Fruit fly (Drosophila melanogaster): ENCODE results near the gene CG34043.

CG34043 gene

dm6 chr2L:10306518-10307260 lies 26.0 kb upstream of the CG34043 start, which contains the start of the genes CG5390 and CG4968:
TSS of gene CG5390 (minus strand) at chr2L:10306594.
TSS of gene CG4968 (plus strand) at chr2L:10306922.
- TF ChIP-seq maf-S (GFP tag; optimal IDR thresholded peaks at IDR 0.05) (no peak), hth (optimal IDR thresholded peaks at IDR 0.05) (no peak), bigmax (GFP tag; optimal IDR thresholded peaks at IDR 0.05) (no peak), CG6175 (GFP tag; IDR thresholded peaks at IDR 0.05) (no peak), odd (GFP tag; optimal IDR thresholded peaks at IDR 0.05) (peak; percentile 56), CG2202 (tag; optimal IDR thresholded peaks at IDR 0.05) (peak; percentile 17), Max (GFP tag; optimal IDR thresholded peaks at IDR 0.05) (peak; percentile 50), knrl (GFP tag; IDR thresholded peaks at IDR 0.05; ENCODE audit: partially characterized antibody) (peak; percentile 35; the same call in 2 of the 3 replicates), CG3065 (GFP tag; optimal IDR thresholded peaks at IDR 0.05) (no peak), GATAe (GFP tag; conservative IDR thresholded peaks at IDR 0.05) (no peak), CG14014 (GFP tag; IDR thresholded peaks at IDR 0.05) (peak; percentile 73; the same call in 1 of the 2 replicates), en (GFP tag; optimal IDR thresholded peaks at IDR 0.05) (no peak), CG7556 (GFP tag; optimal IDR thresholded peaks at IDR 0.05) (peak; percentile 71), CG17361 (GFP tag; IDR thresholded peaks at IDR 0.05) (peak; percentile 62; the same call in 2 of the 3 replicates), kni (GFP tag; optimal IDR thresholded peaks at IDR 0.05) (no peak), Pdp1 (GFP tag; optimal IDR thresholded peaks at IDR 0.05) (peak in 1 of 2 experiments; percentile 42), zfh2 (GFP tag; optimal IDR thresholded peaks at IDR 0.05) (peak; percentile 5), ranshi (GFP tag; IDR thresholded peaks at IDR 0.05) (peak; percentile 47; the same call in 1 of the 2 replicates), CG10147 (GFP tag; optimal IDR thresholded peaks at IDR 0.05) (peak; percentile 70), gro (GFP tag; optimal IDR thresholded peaks at IDR 0.05) (no peak), CG16813 (GFP tag; IDR thresholded peaks at IDR 0.05; ENCODE audit: partially characterized antibody) (peak; percentile 32; the same call in 1 of the 3 replicates), ash1 (GFP tag; optimal IDR thresholded peaks at IDR 0.05) (no peak), vfl (GFP tag; optimal IDR thresholded peaks at IDR 0.05) (peak; percentile 30), pzg (GFP tag; optimal IDR thresholded peaks at IDR 0.05) (peak; percentile 69), zf30C (GFP tag; optimal IDR thresholded peaks at IDR 0.05) (peak; percentile 74), luna (GFP tag; optimal IDR thresholded peaks at IDR 0.05) (no peak), Doc3 (GFP tag; IDR thresholded peaks at IDR 0.05; ENCODE audit: partially characterized antibody) (no peak), CG11456 (GFP tag; IDR thresholded peaks at IDR 0.05) (peak; percentile 16; the same call in 1 of the 3 replicates), CG9797 (GFP tag; optimal IDR thresholded peaks at IDR 0.05) (no peak), CG10274 (GFP tag; optimal IDR thresholded peaks at IDR 0.05) (peak; percentile 10), CG3163 (GFP tag; optimal IDR thresholded peaks at IDR 0.05) (no peak), Dip2 (GFP tag; IDR thresholded peaks at IDR 0.05) (no peak), Fer2 (tag; optimal IDR thresholded peaks at IDR 0.05) (peak; percentile 59), CG15514 (GFP tag; optimal IDR thresholded peaks at IDR 0.05) (peak; percentile 97), kay (GFP tag; optimal IDR thresholded peaks at IDR 0.05) (peak; percentile 33), sisA (GFP tag; IDR thresholded peaks at IDR 0.05) (no peak), CG10366 (GFP tag; IDR thresholded peaks at IDR 0.05) (peak; percentile 72), CG1647 (GFP tag; optimal IDR thresholded peaks at IDR 0.05) (no peak), Mrtf (GFP tag; IDR thresholded peaks at IDR 0.05) (no peak; the same call in 2 of the 3 replicates), Bteb2 (GFP tag; optimal IDR thresholded peaks at IDR 0.05) (no peak), Atf6 (GFP tag; IDR thresholded peaks at IDR 0.05) (peak; percentile 75; the same call in 1 of the 2 replicates), cwo (GFP tag; optimal IDR thresholded peaks at IDR 0.05) (no peak), Side (GFP tag; optimal IDR thresholded peaks at IDR 0.05) (peak; percentile 24), Poxn (GFP tag; IDR thresholded peaks at IDR 0.05) (no peak), Ets97D (GFP tag; optimal IDR thresholded peaks at IDR 0.05) (peak; percentile 77), bowl (GFP tag; IDR thresholded peaks at IDR 0.05) (no peak), CG8281 (tag; optimal IDR thresholded peaks at IDR 0.05) (peak; percentile 17), Atf-2 (GFP tag; optimal IDR thresholded peaks at IDR 0.05) (no peak), Dip3 (GFP tag; optimal IDR thresholded peaks at IDR 0.05) (peak; percentile 2), CG31441 (GFP tag; IDR thresholded peaks at IDR 0.05) (peak; percentile 80; the same call in 1 of the 2 replicates)
